Fruit fly (Drosophila melanogaster) S2 (cell line): ENCODE results near the gene Npc2b.

Experiments
- CG8478 ChIP-seq: fragments of >200 bp; optimal IDR thresholded peaks from 2 replicates; lab custom pipeline; 2018
- CTCF ChIP-seq, 2 experiments: fragments of >200 bp; optimal IDR thresholded peaks; 2 replicates each; lab custom pipeline; 2018

dm6 chr3R:14051391-14051852, 37.9 kb upstream of the Npc2b start:
- no peak for TF ChIP-seq CG8478 (lab: Kevin White, UChicago)
- no peak for TF ChIP-seq CTCF (optimal IDR thresholded peaks at IDR 0.05; lab: Kevin White, UChicago)
